In the genomic region with DNA sequence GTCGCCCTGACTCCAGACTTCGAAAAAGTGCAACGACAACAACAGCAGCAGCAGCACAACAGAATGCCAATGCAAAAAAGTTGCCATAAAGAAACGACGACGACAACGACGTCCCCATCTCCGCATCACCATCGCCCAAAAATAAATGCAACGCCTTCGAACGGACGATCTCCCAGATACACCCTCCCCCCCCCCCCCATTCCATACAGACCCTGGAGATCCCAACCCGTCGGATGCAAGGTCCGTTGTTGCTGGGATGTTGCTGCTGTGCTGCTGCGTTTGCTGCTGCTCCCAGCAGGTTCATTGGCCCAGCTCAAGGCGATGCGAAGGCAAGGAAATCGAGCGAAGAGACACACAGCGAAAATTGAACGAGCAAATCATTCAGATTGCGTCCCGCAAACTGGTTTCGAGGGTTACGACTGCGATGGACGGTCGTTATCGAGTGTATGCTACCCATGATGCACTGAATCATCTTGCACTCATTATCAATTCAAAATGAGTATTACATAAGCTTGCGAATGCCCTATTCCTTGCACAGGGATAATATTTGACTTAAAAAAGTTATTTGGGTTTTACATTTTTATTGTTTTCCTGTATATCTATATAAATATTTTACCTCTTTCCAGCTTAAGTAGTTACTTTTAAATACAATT, we compare ENCODE assay signal across 1 fruit fly cellular context.
TF ChIP-seq lines count a peak whose summit lies in the region.

No protein-coding gene starts in this region.

TF ChIP-seq in whole organism, prepupa, 60 proteins besides CTCF, POLR2A, EP300 and RAD21 (continued from another document):
- peak; percentile 45 for TF ChIP-seq Sox14 (GFP tag; optimal IDR thresholded peaks at IDR 0.05; lab: Kevin White, UChicago)
- peak; percentile 81 for TF ChIP-seq CG6854 (GFP tag; optimal IDR thresholded peaks at IDR 0.05; lab: Kevin White, UChicago)
- no peak for TF ChIP-seq acj6 (GFP tag; optimal IDR thresholded peaks at IDR 0.05; lab: Kevin White, UChicago)
- TF ChIP-seq CG34406 (GFP tag; optimal IDR thresholded peaks at IDR 0.05; lab: Kevin White, UChicago) = no peak
- TF ChIP-seq CG31627 (GFP tag; optimal IDR thresholded peaks at IDR 0.05; lab: Kevin White, UChicago) = no peak
- peak; percentile 72 for TF ChIP-seq CG1621 (tag; optimal IDR thresholded peaks at IDR 0.05; lab: Kevin White, UChicago)
- no peak for TF ChIP-seq Sox15 (GFP tag; optimal IDR thresholded peaks at IDR 0.05; lab: Kevin White, UChicago)
- peak; percentile 25 for TF ChIP-seq CG6792 (GFP tag; optimal IDR thresholded peaks at IDR 0.05; lab: Kevin White, UChicago)
- no peak for TF ChIP-seq topi (GFP tag; optimal IDR thresholded peaks at IDR 0.05; lab: Kevin White, UChicago)
- no peak for TF ChIP-seq Smox (GFP tag; optimal IDR thresholded peaks at IDR 0.05; lab: Kevin White, UChicago)
- TF ChIP-seq CG10669 (GFP tag; optimal IDR thresholded peaks at IDR 0.05; lab: Kevin White, UChicago) = peak; percentile 46
- TF ChIP-seq eg (GFP tag; IDR thresholded peaks at IDR 0.05; lab: Robert Waterston, UW) = 0 out of 3 replicates have a peak, but pooled peaks have one; percentile 15
- TF ChIP-seq Eip93F (GFP tag; optimal IDR thresholded peaks at IDR 0.05; lab: Kevin White, UChicago) = no peak
- TF ChIP-seq Gug (GFP tag; IDR thresholded peaks at IDR 0.05; lab: Robert Waterston, UW) = no peak
- TF ChIP-seq Ets21C (GFP tag; optimal IDR thresholded peaks at IDR 0.05; lab: Kevin White, UChicago) = no peak
- TF ChIP-seq fd59A (GFP tag; optimal IDR thresholded peaks at IDR 0.05; lab: Kevin White, UChicago) = no peak
- TF ChIP-seq fd85E (GFP tag; optimal IDR thresholded peaks at IDR 0.05; lab: Kevin White, UChicago) = no peak
- TF ChIP-seq CG9139 (GFP tag; optimal IDR thresholded peaks at IDR 0.05; lab: Kevin White, UChicago) = peak; percentile 80
- no peak for TF ChIP-seq Hr39 (GFP tag; optimal IDR thresholded peaks at IDR 0.05; lab: Kevin White, UChicago)
- TF ChIP-seq CG8319 (GFP tag; optimal IDR thresholded peaks at IDR 0.05; lab: Kevin White, UChicago) = no peak
- peak; percentile 37 for TF ChIP-seq Ets96B (tag; optimal IDR thresholded peaks at IDR 0.05; lab: Kevin White, UChicago)
- TF ChIP-seq CG11294 (GFP tag; IDR thresholded peaks at IDR 0.05; lab: Robert Waterston, UW) = no peak
- no peak for TF ChIP-seq CG32006 (GFP tag; optimal IDR thresholded peaks at IDR 0.05; lab: Kevin White, UChicago)
- no peak for TF ChIP-seq CG4318 (GFP tag; optimal IDR thresholded peaks at IDR 0.05; lab: Kevin White, UChicago)
- no peak for TF ChIP-seq achi (GFP tag; optimal IDR thresholded peaks at IDR 0.05; lab: Kevin White, UChicago)
- no peak for TF ChIP-seq CG15336 (GFP tag; IDR thresholded peaks at IDR 0.05; lab: Robert Waterston, UW)
- TF ChIP-seq fkh (GFP tag; optimal IDR thresholded peaks at IDR 0.05; lab: Kevin White, UChicago) = no peak
- TF ChIP-seq Hr4 (GFP tag; optimal IDR thresholded peaks at IDR 0.05; lab: Kevin White, UChicago) = no peak
- TF ChIP-seq CG3032 (tag; optimal IDR thresholded peaks at IDR 0.05; lab: Kevin White, UChicago) = peak; percentile 18
- TF ChIP-seq CG16779 (tag; optimal IDR thresholded peaks at IDR 0.05; lab: Kevin White, UChicago) = no peak
- no peak for TF ChIP-seq OdsH (GFP tag; optimal IDR thresholded peaks at IDR 0.05; lab: Kevin White, UChicago)
- peak; percentile 65; the same call in 2 of the 3 replicates for TF ChIP-seq CG6163 (GFP tag; IDR thresholded peaks at IDR 0.05; lab: Robert Waterston, UW)
- peak; percentile 78 for TF ChIP-seq Lpt (GFP tag; optimal IDR thresholded peaks at IDR 0.05; lab: Kevin White, UChicago)
- no peak for TF ChIP-seq cyc (GFP tag; optimal IDR thresholded peaks at IDR 0.05; lab: Kevin White, UChicago)
